Comparison of ENCODE assay signal across 2 fruit fly cellular contexts in the genomic region with DNA sequence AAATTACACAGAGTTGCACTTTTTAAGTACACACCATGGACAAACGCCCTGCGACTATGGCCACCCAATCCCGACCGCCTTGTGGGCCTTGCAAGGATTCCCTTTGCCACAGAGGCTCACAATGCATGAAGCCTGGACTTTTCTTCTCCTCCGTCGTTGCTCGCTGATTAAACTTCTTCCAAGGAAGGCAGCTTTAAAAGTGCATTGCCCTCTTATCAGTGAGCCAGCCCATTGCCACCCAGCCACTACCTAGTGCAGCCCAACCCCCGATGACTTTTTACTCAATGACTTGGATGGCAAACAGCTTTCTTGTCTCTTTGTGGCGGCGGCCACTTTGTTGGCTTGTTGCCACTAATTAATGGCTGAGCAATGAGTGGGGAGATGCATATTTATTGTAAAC.
TF ChIP-seq lines count a peak whose summit lies in the region.

No protein-coding gene starts in this region.

TF ChIP-seq in whole organism, prepupa, 60 proteins besides CTCF, POLR2A, EP300 and RAD21:
- peak; percentile 74 for TF ChIP-seq svp (GFP tag; lab: Kevin White, UChicago)
- no peak for TF ChIP-seq fd85E (GFP tag; optimal IDR thresholded peaks at IDR 0.05; lab: Kevin White, UChicago)
- TF ChIP-seq CG15336 (GFP tag; IDR thresholded peaks at IDR 0.05; lab: Robert Waterston, UW), result no peak
TF ChIP-seq in whole organism, prepupa: peak in this region for 1.

TF ChIP-seq in whole organism, pupa, 21 proteins besides CTCF, POLR2A, EP300 and RAD21:
- TF ChIP-seq CG32121 (GFP tag; IDR thresholded peaks at IDR 0.05; lab: Robert Waterston, UW), result no peak
- TF ChIP-seq CG8301 (tag; optimal IDR thresholded peaks at IDR 0.05; lab: Kevin White, UChicago), result no peak
- TF ChIP-seq EcR (GFP tag; optimal IDR thresholded peaks at IDR 0.05; lab: Kevin White, UChicago), result peak; percentile 77
